Worm (Caenorhabditis elegans) whole organism, midembryonic: ENCODE data around the gene clh-5.

ENCODE experiments used
- T22C8.4 ChIP-seq: fragments of 200-800 bp; sonication (Bioruptor generic); IDR thresholded peaks from 2 replicates; pipeline ENCODE4 v1.3.6; 2022; ENCODE audit warnings: missing genetic modification characterization, missing compliant biosample characterization
- cog-1 ChIP-seq: sonication (generic microtip); optimal IDR thresholded peaks from 2 replicates; lab custom pipeline; 2016; ENCODE audit warnings: missing genetic modification characterization, missing compliant biosample characterization
- flt-1 ChIP-seq: fragments of 200-800 bp; sonication (Bioruptor generic); IDR thresholded peaks from 2 replicates; pipeline ENCODE4 v1.3.6; 2022; ENCODE audit warnings: missing genetic modification characterization, missing compliant biosample characterization
- klf-2 ChIP-seq: fragments of 200-800 bp; sonication (Bioruptor generic); conservative IDR thresholded peaks from 2 replicates; pipeline ENCODE4 v1.3.6; 2022; ENCODE audit warnings: missing genetic modification reagents, missing genetic modification characterization, missing compliant biosample characterization
- med-1 ChIP-seq: sonication (generic microtip); optimal IDR thresholded peaks from 2 replicates; lab custom pipeline; 2017; ENCODE audit warnings: missing genetic modification characterization, mild to moderate bottlenecking, missing compliant biosample characterization, antibody characterized with exemption, missing genetic modification reagents; ENCODE audit not compliant: insufficient read depth
- ref-1 ChIP-seq: fragments of 200-800 bp; sonication (Bioruptor generic); conservative IDR thresholded peaks from 2 replicates; pipeline ENCODE4 v1.3.6; 2022; ENCODE audit warnings: missing genetic modification reagents, missing genetic modification characterization, missing compliant biosample characterization
- tab-1 ChIP-seq: fragments of 200-800 bp; sonication (Bioruptor generic); IDR thresholded peaks from 2 replicates; pipeline ENCODE4 v1.3.6; 2022; ENCODE audit warnings: missing genetic modification characterization, missing compliant biosample characterization
- ztf-23 ChIP-seq: fragments of 200-800 bp; sonication (Bioruptor generic); IDR thresholded peaks from 2 replicates; pipeline ENCODE4 v1.3.6; 2022; ENCODE audit warnings: missing genetic modification reagents, missing genetic modification characterization, missing compliant biosample characterization
- ztf-29 ChIP-seq: fragments of 200-800 bp; sonication (Bioruptor generic); IDR thresholded peaks from 2 replicates; pipeline ENCODE4 v1.3.6; 2022; ENCODE audit warnings: missing genetic modification reagents, missing genetic modification characterization, missing compliant biosample characterization

Gene clh-5

DNA sequence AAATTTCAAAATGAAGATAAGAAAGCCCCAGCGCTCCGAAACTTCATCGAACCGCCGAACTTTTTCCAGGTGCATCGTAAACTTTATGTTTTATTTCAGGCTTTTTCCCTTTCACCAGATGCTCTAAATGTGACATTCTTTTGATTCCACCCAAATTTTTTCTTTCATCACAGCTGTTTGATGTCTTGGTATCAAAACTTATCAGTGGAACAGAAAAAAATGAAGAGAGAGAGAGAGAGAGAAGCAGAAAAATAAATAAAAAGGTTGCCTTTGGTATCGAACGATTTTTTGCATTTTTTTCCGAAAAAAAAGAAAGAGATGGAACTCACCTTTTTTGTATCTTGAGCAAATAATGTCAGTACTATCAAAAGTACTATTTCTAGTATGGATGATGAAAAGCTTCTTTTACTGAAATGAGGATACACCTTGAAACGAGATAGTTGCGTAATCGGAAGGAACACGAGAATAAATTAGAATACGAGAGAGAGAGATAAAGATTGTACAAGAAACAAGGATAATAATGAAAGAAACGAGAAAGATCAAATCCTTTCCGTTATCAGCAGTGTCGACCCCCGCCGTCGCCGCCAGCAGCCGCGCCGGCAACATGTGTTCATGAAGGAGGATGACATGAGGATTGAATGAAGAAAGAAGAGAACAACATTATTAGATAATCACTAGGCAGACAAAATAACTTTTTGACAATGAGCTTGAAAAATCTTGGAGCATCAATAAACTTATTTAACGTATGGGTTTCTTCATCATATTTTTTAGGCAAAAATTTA lies 22.1 kb downstream of the clh-5 start:
- no peak for TF ChIP-seq T22C8.4
- TF ChIP-seq ztf-23: no peak
- no peak for TF ChIP-seq flt-1 (GFP tag; lab: Robert Waterston, UW)

DNA sequence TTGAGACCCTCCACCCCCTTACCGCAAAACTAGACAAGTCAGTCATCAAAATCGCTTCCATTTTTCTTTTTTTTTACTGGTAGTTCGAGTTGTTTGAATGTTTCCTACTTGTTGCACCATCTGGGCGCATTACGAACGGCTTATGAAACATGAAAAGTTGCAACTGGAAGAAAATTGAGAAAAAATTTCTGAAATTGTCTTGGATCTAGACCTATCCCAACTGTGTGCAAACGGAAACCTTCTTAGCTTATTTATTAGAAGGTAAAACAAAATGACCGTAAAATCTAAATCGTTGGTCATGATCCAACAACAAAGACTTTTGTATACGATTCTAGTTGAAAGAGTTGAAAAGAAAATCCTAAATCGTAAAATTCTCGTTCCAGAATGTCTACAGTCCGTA lies 23.9 kb downstream of the clh-5 start:
- TF ChIP-seq med-1 (GFP tag; lab: Kevin White, UChicago): no peak
- no peak for TF ChIP-seq ztf-29 (GFP tag; lab: Robert Waterston, UW)
- no peak for TF ChIP-seq tab-1
- no peak for TF ChIP-seq klf-2 (GFP tag; lab: Robert Waterston, UW)
- no peak for TF ChIP-seq ztf-23
- TF ChIP-seq cog-1 (tag; lab: Kevin White, UChicago): no peak
- TF ChIP-seq flt-1 (GFP tag; lab: Robert Waterston, UW): no peak

DNA sequence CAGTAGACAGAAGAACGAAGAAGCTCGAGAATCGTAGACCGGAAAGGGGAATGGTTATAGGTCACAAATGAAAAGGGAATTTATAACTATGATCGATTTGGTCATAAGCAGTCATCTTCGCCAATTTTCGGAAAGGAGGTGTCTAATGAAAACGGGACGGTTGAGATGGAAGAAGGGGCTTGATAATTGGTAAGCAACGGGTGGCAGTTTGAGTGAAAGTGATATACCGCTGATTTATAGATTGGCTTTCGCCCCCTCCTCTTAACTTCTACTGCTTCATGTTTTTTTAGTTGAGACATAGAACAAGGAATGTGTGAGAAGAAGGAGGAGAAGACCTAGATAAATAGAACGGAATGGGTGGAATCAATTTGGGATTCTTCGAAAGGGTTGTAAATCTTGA lies 25.6 kb downstream of the clh-5 start:
- no peak for TF ChIP-seq ztf-23
- no peak for TF ChIP-seq ref-1 (GFP tag; lab: Robert Waterston, UW)
- no peak for TF ChIP-seq klf-2 (GFP tag; lab: Robert Waterston, UW)
- TF ChIP-seq cog-1 (tag; lab: Kevin White, UChicago): no peak
- TF ChIP-seq tab-1: no peak
- TF ChIP-seq flt-1 (GFP tag; lab: Robert Waterston, UW): no peak
- TF ChIP-seq T22C8.4: no peak
- TF ChIP-seq ztf-29 (GFP tag; lab: Robert Waterston, UW): no peak
- TF ChIP-seq med-1 (GFP tag; lab: Kevin White, UChicago): no peak

DNA sequence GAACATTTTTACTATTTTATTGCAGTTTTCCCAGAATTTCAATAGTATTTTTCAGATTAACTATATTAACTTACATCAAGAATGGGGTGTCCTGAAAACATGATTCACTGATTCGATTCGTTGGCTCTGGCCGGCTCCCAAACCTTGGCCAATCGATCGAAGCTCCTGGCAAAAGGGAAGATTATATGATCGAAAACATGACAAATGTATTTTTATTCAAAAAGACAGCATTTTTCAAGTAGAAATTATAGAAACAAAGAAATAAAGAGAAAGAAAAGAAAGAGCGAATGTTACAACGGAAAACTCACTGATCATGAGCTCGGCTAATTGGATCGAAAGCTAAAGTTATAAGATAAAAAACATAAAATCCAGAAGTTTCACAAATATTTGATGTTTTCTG lies 27.7 kb downstream of the clh-5 start, which contains the start of gene T24B8.4:
Gene T24B8.4, minus strand, starts transcription at position 101 of the 400 bp plus-strand sequence.
- TF ChIP-seq T22C8.4 (no peak), klf-2 (GFP tag; lab: Robert Waterston, UW) (no peak), ref-1 (GFP tag; lab: Robert Waterston, UW) (no peak), ztf-23 (no peak), med-1 (GFP tag; lab: Kevin White, UChicago) (no peak), flt-1 (GFP tag; lab: Robert Waterston, UW) (no peak), tab-1 (no peak), cog-1 (tag; lab: Kevin White, UChicago) (no peak), ztf-29 (GFP tag; lab: Robert Waterston, UW) (no peak)

DNA sequence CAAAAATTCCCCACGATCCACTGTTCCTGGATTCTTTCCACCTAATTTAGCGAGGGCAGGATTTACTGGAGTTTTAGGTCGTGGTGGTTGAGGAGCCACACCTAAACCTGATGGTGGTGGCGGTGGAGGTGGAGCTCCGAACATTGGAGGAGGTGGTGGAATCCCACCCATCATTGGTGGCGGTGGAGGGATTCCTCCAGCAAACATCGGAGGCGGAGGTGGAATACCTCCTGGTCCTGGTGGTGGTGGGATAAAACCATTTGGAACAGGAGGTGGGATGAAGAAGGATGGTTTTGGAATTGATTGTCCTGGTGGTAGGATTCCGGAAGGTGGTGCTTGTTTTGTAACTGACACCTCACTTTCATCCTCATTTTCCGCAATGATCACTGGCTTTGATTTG lies 28.6 kb downstream of the clh-5 start:
- TF ChIP-seq cog-1 (tag; lab: Kevin White, UChicago): no peak

DNA sequence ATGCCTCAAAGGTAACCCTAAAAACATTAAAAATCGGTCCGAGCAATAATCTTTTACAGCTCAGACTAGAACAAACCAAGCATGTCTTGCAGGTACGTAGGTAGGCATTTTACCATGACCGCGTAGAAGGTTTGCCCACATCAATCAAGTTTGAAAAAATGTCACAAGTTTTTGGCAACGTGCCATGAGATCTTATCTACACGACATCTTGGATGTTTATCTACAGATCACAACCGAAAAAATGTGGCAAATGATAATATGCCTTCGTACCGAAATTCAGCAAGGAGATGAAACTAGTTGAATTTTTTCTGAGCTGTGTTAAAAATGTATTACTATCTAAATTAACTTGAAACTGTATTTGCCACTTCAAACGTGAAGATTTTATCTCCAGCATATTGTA lies 34.0 kb downstream of the clh-5 start:
- TF ChIP-seq tab-1: no peak
- no peak for TF ChIP-seq ref-1 (GFP tag; lab: Robert Waterston, UW)

DNA sequence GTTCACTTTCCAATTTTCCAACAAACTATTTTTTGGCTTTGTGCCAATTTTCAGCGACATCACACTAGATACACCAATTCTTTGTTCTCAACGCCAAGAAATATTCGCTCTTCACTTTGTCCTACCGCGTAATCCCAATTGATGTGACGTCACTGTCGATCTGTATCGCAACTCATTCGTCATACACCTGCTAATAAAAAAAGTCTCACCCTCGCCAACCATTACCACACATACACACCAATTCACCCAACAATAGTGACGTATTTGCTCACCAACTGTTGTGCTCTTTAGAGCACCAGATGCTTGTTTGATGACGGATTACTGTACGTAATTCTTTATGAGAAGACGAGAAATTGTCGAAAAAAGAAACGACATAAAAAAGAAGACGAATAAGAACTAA lies 35.1 kb downstream of the clh-5 start:
- no peak for TF ChIP-seq klf-2 (GFP tag; lab: Robert Waterston, UW)
- TF ChIP-seq tab-1: no peak
- no peak for TF ChIP-seq med-1 (GFP tag; lab: Kevin White, UChicago)
- no peak for TF ChIP-seq flt-1 (GFP tag; lab: Robert Waterston, UW)
- TF ChIP-seq T22C8.4: no peak
- no peak for TF ChIP-seq ztf-29 (GFP tag; lab: Robert Waterston, UW)
- TF ChIP-seq ztf-23: no peak
- no peak for TF ChIP-seq cog-1 (tag; lab: Kevin White, UChicago)
- TF ChIP-seq ref-1 (GFP tag; lab: Robert Waterston, UW): no peak

DNA sequence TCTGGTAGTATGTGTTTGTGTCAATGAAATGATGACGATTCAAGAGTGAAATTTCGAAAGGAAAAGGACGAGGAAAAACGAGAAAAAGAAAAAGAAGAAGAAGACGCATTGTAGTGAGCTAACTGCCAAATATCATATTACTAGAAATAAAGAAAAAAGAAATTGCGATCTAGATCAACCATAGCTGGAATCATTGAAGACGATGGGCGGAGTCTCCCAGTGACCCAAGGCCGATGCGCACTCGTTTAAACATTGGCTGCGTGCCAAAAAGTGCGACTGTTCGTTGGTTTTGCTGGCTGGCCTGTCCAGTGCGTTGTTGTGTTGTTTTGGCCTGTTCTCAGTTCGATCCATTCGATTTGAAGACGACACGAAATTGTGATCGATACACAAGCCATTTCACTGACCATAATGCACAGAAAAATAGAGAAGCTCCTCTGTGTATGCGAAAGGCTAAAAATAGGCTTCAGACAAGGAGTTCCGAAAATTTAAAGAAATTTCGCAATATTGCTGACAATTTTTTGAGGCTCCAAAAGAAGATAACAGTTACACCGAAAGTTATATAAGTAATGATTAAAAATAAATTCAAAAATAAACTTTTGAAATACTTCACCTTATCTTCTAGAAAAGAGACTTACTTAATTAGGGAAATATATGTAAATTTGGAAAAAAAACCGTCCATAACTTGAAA lies 36.0 kb downstream of the clh-5 start:
- TF ChIP-seq flt-1 (GFP tag; lab: Robert Waterston, UW): no peak
- no peak for TF ChIP-seq klf-2 (GFP tag; lab: Robert Waterston, UW)
- TF ChIP-seq ztf-23: no peak
- TF ChIP-seq cog-1 (tag; lab: Kevin White, UChicago): no peak
- no peak for TF ChIP-seq T22C8.4
- TF ChIP-seq ztf-29 (GFP tag; lab: Robert Waterston, UW): no peak
- no peak for TF ChIP-seq ref-1 (GFP tag; lab: Robert Waterston, UW)
- no peak for TF ChIP-seq med-1 (GFP tag; lab: Kevin White, UChicago)
- no peak for TF ChIP-seq tab-1

DNA sequence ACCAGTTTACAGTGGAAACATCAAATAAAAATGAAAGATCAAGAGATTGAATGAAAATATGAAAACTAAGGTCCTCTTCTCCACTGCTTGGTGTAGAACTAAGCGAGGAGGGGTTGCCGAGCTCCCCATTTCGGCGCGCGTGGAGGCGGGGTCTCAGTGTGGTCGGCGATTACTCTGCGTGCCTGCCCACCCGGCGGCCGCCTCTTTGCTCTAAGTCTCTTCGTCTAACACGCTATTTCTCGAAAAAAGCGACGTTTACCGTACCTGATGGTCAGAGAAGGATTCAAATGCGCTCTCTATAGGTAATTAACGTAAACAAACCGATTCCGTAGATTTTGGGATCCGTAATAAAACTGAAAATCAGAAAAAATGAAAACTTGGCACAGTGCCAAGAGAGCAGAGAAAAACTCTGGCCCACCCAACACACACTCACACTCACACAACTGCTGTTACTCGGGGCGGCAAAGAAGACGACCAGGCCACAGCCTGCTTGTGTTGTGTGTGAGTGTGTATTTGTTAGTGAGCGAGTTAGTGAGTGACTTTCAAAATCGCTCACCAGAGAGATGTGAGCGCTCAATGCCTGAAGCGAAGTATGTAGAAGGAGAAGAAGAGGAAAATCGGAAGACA lies 36.7 kb downstream of the clh-5 start:
- TF ChIP-seq cog-1 (tag; lab: Kevin White, UChicago) (peak; percentile 75), ztf-29 (GFP tag; lab: Robert Waterston, UW) (peak; percentile 7; the same call in 1 of the 2 replicates), med-1 (GFP tag; lab: Kevin White, UChicago) (no peak), ref-1 (GFP tag; lab: Robert Waterston, UW) (no peak), flt-1 (GFP tag; lab: Robert Waterston, UW) (peak; percentile 29; the same call in 1 of the 2 replicates), tab-1 (0 out of 2 replicates have a peak, but pooled peaks have one; percentile 21)

DNA sequence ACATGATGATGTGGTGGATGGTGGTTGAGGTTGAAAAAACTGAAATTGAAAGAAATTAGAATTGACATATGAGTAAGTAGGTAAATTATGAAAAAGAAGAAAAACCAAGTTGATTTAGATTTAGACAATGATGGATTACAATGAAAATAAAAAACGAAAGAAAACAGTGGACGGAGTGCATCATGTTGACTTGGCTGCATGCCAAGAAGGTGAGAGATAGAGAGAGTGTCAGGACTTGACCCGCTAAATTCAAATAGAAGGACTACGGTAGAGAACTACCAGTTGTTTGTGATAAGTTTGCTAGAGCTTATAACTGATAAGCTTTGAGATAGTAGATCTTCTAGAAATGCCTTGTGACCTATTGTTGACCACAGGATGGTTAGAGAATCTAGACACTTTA lies 37.3 kb downstream of the clh-5 start, which contains the start of gene T24B8.3:
Gene T24B8.3, minus strand, starts transcription at position 39 of the 400 bp plus-strand sequence.
- TF ChIP-seq ztf-29 (GFP tag; lab: Robert Waterston, UW): no peak
- no peak for TF ChIP-seq ref-1 (GFP tag; lab: Robert Waterston, UW)
- TF ChIP-seq tab-1: 0 out of 2 replicates have a peak, but pooled peaks have one; percentile 6
- TF ChIP-seq ztf-23: no peak
